Worm (Caenorhabditis elegans): ENCODE data around the gene Y82E9BR.9.
"Not testable (repeated sequence)": the region's sequence is repeated elsewhere in the genome, so short reads cannot be mapped to it uniquely, and the experiment has no call there.

Y82E9BR.9 gene

DNA sequence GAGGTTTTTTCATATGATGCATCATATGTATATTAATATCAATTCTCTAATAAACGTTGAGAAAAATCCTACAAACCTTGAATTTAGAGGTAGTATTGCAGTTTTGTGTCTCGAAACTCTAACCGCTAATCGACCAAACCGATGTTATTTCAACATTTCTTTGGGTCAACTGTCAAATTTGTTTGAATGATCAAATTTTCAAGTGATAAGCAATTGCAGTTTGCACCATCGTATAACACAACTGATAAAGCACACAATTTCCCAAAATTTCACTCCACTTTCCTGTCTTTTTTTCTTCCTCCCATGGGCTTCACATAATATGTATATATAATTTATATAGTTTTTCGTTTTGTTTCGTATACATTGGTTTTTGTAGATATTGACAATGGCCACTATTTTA, 24.5 kb upstream of the Y82E9BR.9 start, which contains the start of the genes fbxa-138 and Y82E9BR.5:
Gene fbxa-138, minus strand, starts transcription at position 161 of the 400 bp plus-strand sequence.
Gene Y82E9BR.5, plus strand, starts transcription at position 279 of the 400 bp plus-strand sequence.
- TF ChIP-seq mdl-1 (tag; optimal IDR thresholded peaks at IDR 0.05) = no peak
- TF ChIP-seq aha-1 (tag) = no peak
- TF ChIP-seq madf-9 (GFP tag; conservative IDR thresholded peaks at IDR 0.05) = no peak
- no peak for TF ChIP-seq daf-16 (GFP tag; optimal IDR thresholded peaks at IDR 0.05)
- peak; percentile 43 for TF ChIP-seq daf-16 (tag; optimal IDR thresholded peaks at IDR 0.05)
- no peak for TF ChIP-seq daf-12 (tag; optimal IDR thresholded peaks at IDR 0.05)
- TF ChIP-seq nhr-28 (tag; optimal IDR thresholded peaks at IDR 0.05) = peak; percentile 94
- no peak for TF ChIP-seq lsy-2 (tag; optimal IDR thresholded peaks at IDR 0.05)
- TF ChIP-seq hlh-11 (tag; optimal IDR thresholded peaks at IDR 0.05) = peak; percentile 49
- peak; percentile 32 for TF ChIP-seq nhr-77 (tag; optimal IDR thresholded peaks at IDR 0.05)
- TF ChIP-seq ceh-82 (tag; optimal IDR thresholded peaks at IDR 0.05) = no peak
- TF ChIP-seq pqm-1 (tag; optimal IDR thresholded peaks at IDR 0.05) = peak; percentile 88
- peak; percentile 80 for TF ChIP-seq dmd-6 (GFP tag; IDR thresholded peaks at IDR 0.05)
- no peak for TF ChIP-seq cey-2 (tag; optimal IDR thresholded peaks at IDR 0.05; ENCODE audit: borderline replicate concordance, insufficient read depth)

DNA sequence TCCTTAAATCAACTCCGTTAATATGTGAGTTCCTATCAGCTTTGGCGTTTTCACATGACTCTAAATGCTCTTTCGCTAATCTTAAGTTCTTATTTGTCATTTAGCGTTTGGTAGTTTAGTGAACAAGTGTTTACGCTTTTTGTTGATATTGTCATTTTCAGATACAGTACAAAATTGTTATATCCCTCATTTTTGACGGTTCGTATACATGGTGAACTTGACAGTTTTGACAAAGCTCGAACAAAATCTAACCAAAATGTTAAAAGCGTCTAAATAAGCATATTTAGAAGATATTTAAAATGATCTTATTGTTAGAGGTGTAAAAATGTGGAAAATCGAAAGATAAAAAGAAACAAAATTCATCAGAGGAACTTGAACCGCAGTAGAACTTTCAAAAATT, 23.9 kb upstream of the Y82E9BR.9 start:
- peak; percentile 90 for TF ChIP-seq aha-1 (tag)
- TF ChIP-seq F10B5.3 (tag; optimal IDR thresholded peaks at IDR 0.05) = no peak

DNA sequence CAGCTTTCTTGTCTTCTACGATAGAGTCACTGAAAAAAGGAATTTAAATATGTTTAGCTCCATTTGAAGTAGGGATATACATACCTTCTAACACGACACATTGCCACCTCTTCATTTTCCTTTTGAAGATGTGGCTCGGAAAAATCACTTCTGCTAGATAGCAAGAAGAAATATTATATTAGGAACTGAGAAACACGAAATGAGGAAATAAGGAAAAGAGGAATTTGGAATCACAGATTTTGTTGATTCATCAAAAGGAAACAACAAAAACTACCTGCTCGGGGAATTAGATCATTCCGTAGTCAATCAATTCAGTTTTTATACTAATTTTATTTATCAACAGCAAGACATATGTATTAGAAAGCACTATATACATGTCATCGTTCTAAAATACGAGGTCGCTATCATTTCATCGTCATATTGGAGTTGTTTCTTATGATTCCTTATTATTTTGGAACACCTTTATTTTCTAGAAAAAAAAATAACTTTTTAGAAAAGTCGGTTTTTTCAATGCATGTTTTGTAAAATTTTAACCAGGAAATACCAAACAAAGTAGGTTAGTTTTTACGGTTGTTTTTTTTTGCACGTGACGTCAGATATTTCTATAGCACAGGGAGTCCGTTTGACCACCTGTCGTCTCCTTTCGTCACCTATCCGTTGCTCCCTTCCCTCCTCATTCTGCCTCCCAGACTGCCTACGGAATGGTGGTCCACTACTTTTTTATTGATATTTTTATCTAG, 21.1 kb upstream of the Y82E9BR.9 start, which contains the start of the genes pals-21 and Y82E9BR.6:
Gene pals-21, minus strand, starts transcription at position 101 of the 740 bp plus-strand sequence.
Gene Y82E9BR.6, plus strand, starts transcription at position 690 of the 740 bp plus-strand sequence.
- TF ChIP-seq hlh-30 (tag; optimal IDR thresholded peaks at IDR 0.05; ENCODE audit: insufficient read depth) = no peak

DNA sequence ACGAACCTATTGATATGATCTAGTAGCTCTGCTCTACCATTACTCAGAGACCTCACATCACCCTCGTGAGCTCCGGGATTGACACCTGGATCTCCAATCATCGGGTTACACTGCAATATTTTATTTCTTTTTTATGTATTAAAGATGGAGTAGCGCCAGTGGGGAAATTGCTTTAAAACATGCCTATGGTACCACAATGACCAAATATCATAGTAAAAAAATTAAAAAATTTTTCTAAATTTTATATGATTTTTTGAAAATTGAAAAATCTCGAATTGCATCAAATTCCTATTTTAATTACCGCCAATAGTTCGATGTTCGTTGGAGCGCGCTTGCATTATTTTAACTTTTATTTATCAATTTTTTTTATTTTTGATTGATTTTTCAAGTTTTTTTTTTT, 18.3 kb upstream of the Y82E9BR.9 start, which contains the start of gene pals-40:
Gene pals-40, minus strand, starts transcription at position 101 of the 400 bp plus-strand sequence.
- TF ChIP-seq saeg-2 (GFP tag; IDR thresholded peaks at IDR 0.05); F49E8.2 (tag; optimal IDR thresholded peaks at IDR 0.05; ENCODE audit: borderline replicate concordance); aha-1 (tag): not testable (repeated sequence)

DNA sequence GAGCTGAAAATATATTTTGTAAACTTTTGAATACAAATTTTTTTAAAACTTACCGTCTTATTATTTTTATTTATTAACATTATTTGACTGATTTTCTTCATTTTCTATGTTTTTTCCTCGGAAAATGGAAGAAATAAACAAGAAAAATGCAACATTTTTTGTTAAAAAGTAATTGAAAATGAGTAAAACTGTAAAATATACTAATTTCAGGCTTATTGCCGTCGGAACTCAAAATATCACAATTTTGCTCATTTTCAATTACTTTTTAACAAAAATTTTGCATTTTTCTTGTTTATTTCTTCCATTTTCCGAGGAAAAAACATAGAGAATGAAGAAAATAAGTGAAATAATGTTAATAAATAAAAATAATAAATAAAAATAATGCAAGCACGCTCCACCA, 15.9 kb upstream of the Y82E9BR.9 start, which contains the start of gene Y82E9BR.10:
Gene Y82E9BR.10, minus strand, starts transcription at position 101 of the 400 bp plus-strand sequence.
- TF ChIP-seq aly-2 (tag; optimal IDR thresholded peaks at IDR 0.05); ceh-44 (GFP tag; IDR thresholded peaks at IDR 0.05); ceh-62 (tag; optimal IDR thresholded peaks at IDR 0.05): not testable (repeated sequence)

DNA sequence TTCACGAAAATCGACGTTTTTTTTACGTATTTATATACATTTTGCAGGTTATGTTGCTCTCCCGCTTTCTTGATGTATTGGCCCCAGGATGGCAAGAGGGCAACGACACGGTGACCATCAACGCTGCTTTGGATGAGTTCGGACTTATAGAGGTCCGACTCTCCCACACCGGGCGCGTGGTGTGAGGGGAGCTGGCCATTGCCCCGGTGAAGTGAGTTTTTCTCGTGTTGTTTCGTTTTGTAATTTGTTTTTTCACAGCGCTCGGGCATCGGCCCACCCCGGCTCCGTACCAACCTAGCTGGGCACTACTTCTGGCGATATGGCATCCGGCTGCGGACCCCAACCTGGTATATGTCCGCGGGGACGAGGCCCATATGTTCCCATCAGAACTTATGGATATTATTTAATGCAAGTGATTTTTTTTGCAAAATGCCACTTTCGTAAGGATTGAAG, 14.8 kb upstream of the Y82E9BR.9 start, which contains the start of gene Y82E9BR.20:
Gene Y82E9BR.20, plus strand, starts transcription at position 51 of the 453 bp plus-strand sequence.
- peak in 1 of 2 experiments; percentile 90 for TF ChIP-seq unc-62 (GFP tag; optimal IDR thresholded peaks at IDR 0.05 in 1 of 2)
- no peak for TF ChIP-seq unc-62 (tag; optimal IDR thresholded peaks at IDR 0.05)
- no peak for TF ChIP-seq snpc-1.2 (GFP tag; IDR thresholded peaks at IDR 0.05)
- TF ChIP-seq ceh-82 (tag; optimal IDR thresholded peaks at IDR 0.05) = no peak
- TF ChIP-seq ceh-28 (tag; optimal IDR thresholded peaks at IDR 0.05) = no peak
- TF ChIP-seq nhr-6 (tag; optimal IDR thresholded peaks at IDR 0.05) = no peak

DNA sequence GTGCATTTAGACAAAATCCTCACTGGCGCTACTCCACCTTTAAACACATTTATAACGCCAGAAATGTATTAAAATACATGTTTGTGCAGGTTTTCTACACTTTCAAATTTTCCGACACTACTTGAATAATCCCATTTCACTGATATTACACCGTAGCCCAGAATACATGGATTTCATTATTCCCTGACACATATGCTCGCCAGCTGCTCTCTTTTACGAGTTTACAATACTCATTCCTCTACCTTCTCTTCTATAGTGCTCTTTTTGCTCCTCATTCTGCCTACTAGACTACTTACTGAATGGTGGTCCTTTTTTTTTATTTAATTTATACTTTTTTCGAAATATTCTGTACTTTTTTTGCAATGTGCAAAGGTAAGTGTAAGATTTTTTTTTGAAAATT, 13.0 kb upstream of the Y82E9BR.9 start:
- TF ChIP-seq F49E8.2 (tag; optimal IDR thresholded peaks at IDR 0.05; ENCODE audit: borderline replicate concordance) = no peak
- TF ChIP-seq ceh-28 (tag; optimal IDR thresholded peaks at IDR 0.05) = no peak
- TF ChIP-seq lsy-2 (tag; optimal IDR thresholded peaks at IDR 0.05) = no peak
- no peak for TF ChIP-seq snpc-1.2 (GFP tag; IDR thresholded peaks at IDR 0.05)
- no peak for TF ChIP-seq tag-97 (GFP tag; IDR thresholded peaks at IDR 0.05)
- no peak for TF ChIP-seq saeg-2 (GFP tag; IDR thresholded peaks at IDR 0.05)
- no peak for TF ChIP-seq mdl-1 (tag; optimal IDR thresholded peaks at IDR 0.05)
- TF ChIP-seq nhr-48 (tag; optimal IDR thresholded peaks at IDR 0.05) = no peak
- TF ChIP-seq ztf-11 (tag; optimal IDR thresholded peaks at IDR 0.05) = no peak
- no peak for TF ChIP-seq zfp-2 (tag; optimal IDR thresholded peaks at IDR 0.05)
- no peak for TF ChIP-seq nhr-237 (tag; optimal IDR thresholded peaks at IDR 0.05)
- no peak for TF ChIP-seq D1046.2 (GFP tag; IDR thresholded peaks at IDR 0.05)
